Worm (Caenorhabditis elegans): ENCODE data around the gene R160.2.

The R160.2 gene

DNA sequence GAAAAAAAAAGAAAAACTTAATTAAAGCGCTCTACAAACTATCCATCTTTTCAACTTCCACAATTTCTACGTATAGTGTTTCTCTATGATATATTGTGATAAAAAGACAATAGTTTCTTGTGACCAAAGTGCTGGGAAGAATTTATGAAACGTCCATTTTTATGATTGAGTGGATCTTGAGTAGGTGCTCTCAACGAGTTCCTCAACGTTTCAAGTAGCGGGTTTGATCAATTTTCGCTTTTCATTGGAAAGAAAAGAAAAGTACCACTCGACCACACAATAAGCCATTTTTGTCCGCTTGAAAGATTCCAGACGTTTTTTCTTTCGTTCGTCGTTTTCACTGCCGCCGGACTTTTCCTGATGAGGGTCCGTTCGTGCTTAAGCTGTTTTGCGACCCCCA is 20.8 kb upstream of the R160.2 start:
- TF ChIP-seq mep-1 (tag; optimal IDR thresholded peaks at IDR 0.05) (no peak), ham-2 (GFP tag; optimal IDR thresholded peaks at IDR 0.05) (no peak), flh-1 (GFP tag; optimal IDR thresholded peaks at IDR 0.05) (no peak), nhr-12 (tag; optimal IDR thresholded peaks at IDR 0.05) (no peak), unc-39 (tag; optimal IDR thresholded peaks at IDR 0.05) (no peak), hlh-1 (tag; optimal IDR thresholded peaks at IDR 0.05) (no peak), ceh-83 (GFP tag; optimal IDR thresholded peaks at IDR 0.05) (no peak), elt-1 (tag; optimal IDR thresholded peaks at IDR 0.05; ENCODE audit: borderline replicate concordance, insufficient read depth) (no peak), lin-13 (tag; optimal IDR thresholded peaks at IDR 0.05) (no peak), drap-1 (GFP tag; optimal IDR thresholded peaks at IDR 0.05) (no peak), lsy-2 (tag; optimal IDR thresholded peaks at IDR 0.05) (no peak), nhr-2 (tag; optimal IDR thresholded peaks at IDR 0.05) (no peak), ceh-39 (tag; optimal IDR thresholded peaks at IDR 0.05) (no peak), pha-4 (tag; optimal IDR thresholded peaks at IDR 0.05) (no peak), zip-8 (tag; optimal IDR thresholded peaks at IDR 0.05) (no peak), bed-3 (GFP tag; optimal IDR thresholded peaks at IDR 0.05) (no peak), M03D4.4 (tag; optimal IDR thresholded peaks at IDR 0.05) (no peak), nhr-237 (tag; optimal IDR thresholded peaks at IDR 0.05) (no peak)

DNA sequence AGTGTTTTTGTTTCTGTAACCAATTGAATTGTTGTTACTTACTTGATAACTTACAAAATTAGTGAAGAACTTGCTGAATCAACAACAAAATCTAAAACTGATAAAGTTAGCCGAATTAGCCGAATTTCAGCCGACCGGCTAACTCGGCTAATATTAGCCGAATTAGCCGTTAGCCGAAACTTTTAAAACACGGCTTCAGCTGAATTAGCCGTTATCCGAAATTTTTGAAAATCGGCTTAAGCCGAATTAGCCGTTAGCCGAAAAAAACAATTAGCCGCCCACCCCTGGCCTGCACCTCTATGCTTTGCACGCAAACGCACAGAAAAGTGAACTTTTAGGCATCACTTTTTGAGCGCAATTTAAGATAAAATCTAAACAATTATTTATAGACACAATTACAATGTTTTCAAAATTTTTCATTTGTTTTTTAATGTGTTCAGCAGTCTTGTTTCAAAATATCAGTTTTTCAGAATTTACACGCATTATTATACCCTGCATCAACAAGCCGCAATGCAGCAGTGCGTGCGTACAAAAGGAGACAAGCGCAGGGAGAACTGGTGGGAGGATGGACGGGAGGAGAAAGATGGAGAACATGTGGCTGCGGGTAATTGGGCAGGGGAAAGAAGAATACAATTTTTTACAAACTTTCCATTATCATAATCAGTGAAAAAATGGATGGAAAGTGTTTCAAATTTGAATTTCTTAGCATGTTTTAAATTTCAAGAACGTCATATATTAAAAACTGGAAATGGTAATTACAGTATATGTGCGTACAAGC is 18.6 kb upstream of the R160.2 start:
- TF ChIP-seq blmp-1 (tag; optimal IDR thresholded peaks at IDR 0.05) (no peak), ham-2 (GFP tag; optimal IDR thresholded peaks at IDR 0.05) (peak; percentile 67), cnd-1 (tag; optimal IDR thresholded peaks at IDR 0.05) (peak; percentile 27), lin-32 (GFP tag; optimal IDR thresholded peaks at IDR 0.05) (no peak), nhr-237 (tag; optimal IDR thresholded peaks at IDR 0.05) (peak; percentile 44), unc-39 (tag; optimal IDR thresholded peaks at IDR 0.05) (no peak), tbx-8 (GFP tag; optimal IDR thresholded peaks at IDR 0.05) (no peak), mep-1 (tag; optimal IDR thresholded peaks at IDR 0.05) (peak; percentile 45), nhr-12 (tag; optimal IDR thresholded peaks at IDR 0.05) (no peak), pha-4 (tag; optimal IDR thresholded peaks at IDR 0.05) (peak; percentile 33), lsy-2 (tag; optimal IDR thresholded peaks at IDR 0.05) (peak; percentile 44), elt-3 (tag; optimal IDR thresholded peaks at IDR 0.05) (peak; percentile 29), hlh-1 (tag; optimal IDR thresholded peaks at IDR 0.05) (peak; percentile 26), drap-1 (GFP tag; optimal IDR thresholded peaks at IDR 0.05) (peak; percentile 56), elt-1 (tag; optimal IDR thresholded peaks at IDR 0.05; ENCODE audit: borderline replicate concordance, insufficient read depth) (no peak), bed-3 (GFP tag; optimal IDR thresholded peaks at IDR 0.05) (no peak), sptf-1 (tag; optimal IDR thresholded peaks at IDR 0.05) (peak; percentile 33), ztf-11 (tag; optimal IDR thresholded peaks at IDR 0.05) (no peak), ceh-39 (tag; optimal IDR thresholded peaks at IDR 0.05) (peak; percentile 24)

DNA sequence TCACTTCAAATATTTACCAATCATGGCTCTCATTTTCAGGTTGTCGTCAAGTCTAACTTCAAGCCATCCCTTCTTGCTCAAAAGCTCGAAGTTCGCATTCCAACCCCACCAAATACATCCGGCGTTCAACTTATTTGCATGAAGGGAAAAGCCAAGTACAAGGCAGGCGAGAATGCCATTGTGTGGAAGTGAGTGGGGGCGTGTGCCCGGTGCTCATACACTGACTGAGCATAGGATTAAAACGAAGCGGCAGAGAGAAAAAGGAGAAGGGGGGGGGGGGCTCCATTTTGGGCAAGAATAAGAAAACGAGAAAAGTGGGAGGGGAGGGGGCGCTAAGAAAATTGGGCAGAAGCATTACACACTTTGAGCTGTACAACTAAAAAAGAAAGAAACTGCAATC is 15.0 kb upstream of the R160.2 start:
- TF ChIP-seq sptf-1 (tag; optimal IDR thresholded peaks at IDR 0.05) = no peak
- peak; percentile 7 for TF ChIP-seq mls-2 (tag; optimal IDR thresholded peaks at IDR 0.05)
- no peak for TF ChIP-seq elt-1 (tag; optimal IDR thresholded peaks at IDR 0.05; ENCODE audit: borderline replicate concordance, insufficient read depth)
- no peak for TF ChIP-seq nhr-76 (tag; optimal IDR thresholded peaks at IDR 0.05)
- TF ChIP-seq ces-1 (GFP tag; optimal IDR thresholded peaks at IDR 0.05) = peak; percentile 25
- TF ChIP-seq bed-3 (GFP tag; optimal IDR thresholded peaks at IDR 0.05) = no peak

DNA sequence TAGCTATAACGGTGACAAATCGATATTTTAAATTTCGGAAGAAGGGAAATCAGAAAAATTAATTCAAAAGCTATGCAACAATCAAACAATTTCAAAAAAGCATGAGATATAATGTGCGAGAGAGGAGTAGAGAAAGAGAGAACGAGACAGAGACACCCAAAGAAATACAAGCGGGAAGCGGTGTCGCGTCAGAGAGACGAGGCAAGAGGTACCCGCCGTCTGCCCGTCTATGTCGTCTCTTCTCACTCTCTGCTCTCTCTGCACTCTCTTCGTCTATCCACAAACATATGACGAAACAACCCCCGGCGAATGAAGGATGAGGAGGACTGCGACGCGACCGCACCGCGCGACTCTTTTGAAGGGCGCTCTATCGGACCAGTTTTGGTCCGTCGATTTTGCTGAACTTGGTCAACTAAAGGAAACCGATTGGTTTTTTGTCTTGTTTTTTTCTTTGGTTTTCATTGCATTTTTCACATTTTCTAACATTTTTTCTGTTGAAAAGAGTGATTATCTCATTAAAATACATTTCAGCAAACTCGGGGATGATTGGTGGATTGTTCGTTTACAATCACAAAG is 12.2 kb upstream of the R160.2 start, which contains the start of gene dpy-23:
Gene dpy-23, plus strand, starts transcription at position 526 of the 576 bp plus-strand sequence.
- TF ChIP-seq unc-62 (GFP tag; optimal IDR thresholded peaks at IDR 0.05) = peak; percentile 87
- TF ChIP-seq ceh-39 (tag; optimal IDR thresholded peaks at IDR 0.05) = peak; percentile 69
- peak; percentile 28 for TF ChIP-seq ceh-43 (GFP tag; optimal IDR thresholded peaks at IDR 0.05)
- peak; percentile 59 for TF ChIP-seq sptf-1 (tag; optimal IDR thresholded peaks at IDR 0.05)
- TF ChIP-seq mep-1 (tag; optimal IDR thresholded peaks at IDR 0.05) = peak; percentile 83
- TF ChIP-seq unc-120 (tag; optimal IDR thresholded peaks at IDR 0.05; ENCODE audit: poor library complexity, severe bottlenecking) = peak; percentile 92
- peak; percentile 93 for TF ChIP-seq nhr-237 (tag; optimal IDR thresholded peaks at IDR 0.05)
- TF ChIP-seq ztf-11 (tag; optimal IDR thresholded peaks at IDR 0.05) = peak; percentile 69
- TF ChIP-seq cnd-1 (tag; optimal IDR thresholded peaks at IDR 0.05) = peak; percentile 11
- TF ChIP-seq snpc-4 (tag; optimal IDR thresholded peaks at IDR 0.05) = no peak
- TF ChIP-seq hlh-1 (tag; optimal IDR thresholded peaks at IDR 0.05) = peak; percentile 82
- TF ChIP-seq sem-2 (GFP tag; optimal IDR thresholded peaks at IDR 0.05) = no peak
- peak; percentile 65 for TF ChIP-seq mls-2 (tag; optimal IDR thresholded peaks at IDR 0.05)
- no peak for TF ChIP-seq flh-1 (GFP tag; optimal IDR thresholded peaks at IDR 0.05)
- peak; percentile 19 for TF ChIP-seq M03D4.4 (tag; optimal IDR thresholded peaks at IDR 0.05)
- peak; percentile 78 for TF ChIP-seq lsy-2 (tag; optimal IDR thresholded peaks at IDR 0.05)
- TF ChIP-seq drap-1 (GFP tag; optimal IDR thresholded peaks at IDR 0.05) = peak; percentile 48
- no peak for TF ChIP-seq blmp-1 (tag; optimal IDR thresholded peaks at IDR 0.05)
- peak; percentile 88 for TF ChIP-seq ham-2 (GFP tag; optimal IDR thresholded peaks at IDR 0.05)
- TF ChIP-seq ceh-83 (GFP tag; optimal IDR thresholded peaks at IDR 0.05) = no peak
- TF ChIP-seq nhr-28 (tag; optimal IDR thresholded peaks at IDR 0.05) = no peak
- TF ChIP-seq ces-1 (GFP tag; optimal IDR thresholded peaks at IDR 0.05) = peak; percentile 91
- no peak for TF ChIP-seq unc-39 (tag; optimal IDR thresholded peaks at IDR 0.05)
- peak; percentile 93 for TF ChIP-seq pha-4 (tag; optimal IDR thresholded peaks at IDR 0.05)
- peak; percentile 20 for TF ChIP-seq nhr-12 (tag; optimal IDR thresholded peaks at IDR 0.05)
- peak; percentile 71 for TF ChIP-seq lin-13 (tag; optimal IDR thresholded peaks at IDR 0.05)
